Worm (Caenorhabditis elegans) whole organism, early embryonic: Measurements from ENCODE around the gene dod-20.

Experiments used
- ama-1 ChIP-seq: fragments of 150-350 bp; optimal IDR thresholded peaks from 2 replicates; lab custom pipeline; 2014
- ceh-36 ChIP-seq: sonication (generic microtip); optimal IDR thresholded peaks from 2 replicates; lab custom pipeline; 2016; ENCODE audit warnings: missing genetic modification characterization, inconsistent platforms, missing compliant biosample characterization
- flt-1 ChIP-seq: fragments of 200-800 bp; sonication (Bioruptor generic); IDR thresholded peaks from 2 replicates; pipeline ENCODE4 v1.3.6; 2022; ENCODE audit warnings: missing genetic modification characterization, missing compliant biosample characterization
- hmbx-1 ChIP-seq: sonication (generic microtip); optimal IDR thresholded peaks from 2 replicates; lab custom pipeline; 2016; ENCODE audit warnings: mild to moderate bottlenecking, missing genetic modification characterization, missing compliant biosample characterization
- hmg-4 ChIP-seq: fragments of 200-800 bp; sonication (Bioruptor generic); optimal IDR thresholded peaks from 2 replicates; lab custom pipeline; 2018; ENCODE audit warnings: mild to moderate bottlenecking, missing genetic modification characterization, missing compliant biosample characterization
- pes-1 ChIP-seq: fragments of 200-800 bp; sonication (Bioruptor generic); IDR thresholded peaks from 2 replicates; pipeline ENCODE4 v1.3.6; 2022; ENCODE audit warnings: missing genetic modification reagents, missing genetic modification characterization, missing compliant biosample characterization
- tbx-37 ChIP-seq: fragments of 200-800 bp; sonication (Bioruptor generic); conservative IDR thresholded peaks from 2 replicates; pipeline ENCODE4 v1.3.6; 2022; ENCODE audit warnings: missing genetic modification reagents, missing genetic modification characterization, missing compliant biosample characterization

DNA sequence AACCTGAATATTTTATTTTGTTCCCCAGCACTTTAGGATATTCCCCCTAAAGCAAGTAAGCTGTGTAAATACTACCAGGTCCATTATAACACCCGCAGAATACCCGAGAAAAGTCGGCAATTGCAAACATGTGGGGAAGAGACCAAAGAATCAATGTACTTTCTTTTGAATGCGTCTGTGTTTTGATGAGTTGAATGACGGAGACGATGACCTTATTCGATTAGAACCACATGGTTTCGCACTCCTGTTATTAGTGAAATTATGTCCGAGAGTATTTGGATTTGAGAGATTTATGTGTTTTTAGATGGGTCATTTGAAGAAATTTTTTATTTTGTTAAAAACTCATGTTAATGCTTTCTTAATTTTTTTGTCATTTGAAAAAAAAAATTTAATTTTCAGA, 43.1 kb downstream of the dod-20 start:
- no peak for TF ChIP-seq ama-1
- no peak for TF ChIP-seq hmbx-1 (tag; lab: Kevin White, UChicago)
- no peak for TF ChIP-seq pes-1 (GFP tag; lab: Robert Waterston, UW)
- TF ChIP-seq hmg-4 (GFP tag; lab: Kevin White, UChicago) = no peak
- no peak for TF ChIP-seq tbx-37 (GFP tag; lab: Robert Waterston, UW)
- TF ChIP-seq ceh-36 (tag; lab: Kevin White, UChicago) = no peak
- TF ChIP-seq flt-1 = no peak
